Fruit fly (Drosophila melanogaster): ENCODE data around the gene Lrp4.

Gene Lrp4

dm6 chrX:15867863-15868262, 42.8 kb upstream of the Lrp4 start, which contains the start of gene Gapdh2 (continued):
- TF ChIP-seq CG12769 (tag; optimal IDR thresholded peaks at IDR 0.05) = peak; percentile 99
- no peak; the same call in 1 of the 2 replicates for TF ChIP-seq bbx (GFP tag; IDR thresholded peaks at IDR 0.05; ENCODE audit: partially characterized antibody)
- TF ChIP-seq gsb-n (tag; optimal IDR thresholded peaks at IDR 0.05) = peak; percentile 99
- peak; percentile 99 for TF ChIP-seq gsb (GFP tag; IDR thresholded peaks at IDR 0.05)
- TF ChIP-seq Hr39 (optimal IDR thresholded peaks at IDR 0.05) = no peak
- TF ChIP-seq CG11696 (GFP tag; IDR thresholded peaks at IDR 0.05) = peak; percentile 97
- peak; percentile 93 for TF ChIP-seq sima (GFP tag; optimal IDR thresholded peaks at IDR 0.05)
- peak; percentile 100 for TF ChIP-seq HmgZ (tag; optimal IDR thresholded peaks at IDR 0.05)
- peak; percentile 99 for TF ChIP-seq CG30403 (GFP tag; optimal IDR thresholded peaks at IDR 0.05)
- peak; percentile 99 for TF ChIP-seq E2f1 (GFP tag; IDR thresholded peaks at IDR 0.05)
- TF ChIP-seq CG8924 (tag; optimal IDR thresholded peaks at IDR 0.05) = peak; percentile 100
- peak; percentile 97 for TF ChIP-seq H15 (GFP tag; IDR thresholded peaks at IDR 0.05)
- peak; percentile 95 for TF ChIP-seq CG5180 (GFP tag; optimal IDR thresholded peaks at IDR 0.05)
- TF ChIP-seq seq (GFP tag; IDR thresholded peaks at IDR 0.05) = peak; percentile 99
- peak; percentile 99 for TF ChIP-seq fd96Cb (tag; optimal IDR thresholded peaks at IDR 0.05)
- peak; percentile 100 for TF ChIP-seq CG13424 (tag; optimal IDR thresholded peaks at IDR 0.05)
- peak; percentile 98 for TF ChIP-seq ash1 (GFP tag; optimal IDR thresholded peaks at IDR 0.05)
- no peak for TF ChIP-seq CG42726 (GFP tag; IDR thresholded peaks at IDR 0.05; ENCODE audit: partially characterized antibody)
- TF ChIP-seq CG7839 (tag; optimal IDR thresholded peaks at IDR 0.05) = peak; percentile 100
- TF ChIP-seq tx (GFP tag; optimal IDR thresholded peaks at IDR 0.05) = peak; percentile 94
- peak; percentile 100 for TF ChIP-seq CG2678 (tag; optimal IDR thresholded peaks at IDR 0.05)
- TF ChIP-seq dimm (GFP tag; IDR thresholded peaks at IDR 0.05) = peak; percentile 96
- peak; percentile 99 for TF ChIP-seq HLH3B (GFP tag; IDR thresholded peaks at IDR 0.05)
- peak; percentile 100 for TF ChIP-seq Sox102F (GFP tag; optimal IDR thresholded peaks at IDR 0.05)
- peak; percentile 99 for TF ChIP-seq gem (tag; optimal IDR thresholded peaks at IDR 0.05)
- TF ChIP-seq CG18262 (tag; optimal IDR thresholded peaks at IDR 0.05) = peak; percentile 99
- TF ChIP-seq sob (GFP tag; IDR thresholded peaks at IDR 0.05) = peak; percentile 99
- TF ChIP-seq zf30C (GFP tag; optimal IDR thresholded peaks at IDR 0.05) = peak; percentile 79
- TF ChIP-seq CG8944 (GFP tag; optimal IDR thresholded peaks at IDR 0.05) = peak; percentile 93
- TF ChIP-seq chm (GFP tag; IDR thresholded peaks at IDR 0.05) = peak; percentile 99; the same call in 1 of the 2 replicates
- TF ChIP-seq CG4424 (GFP tag; optimal IDR thresholded peaks at IDR 0.05) = peak; percentile 99
- TF ChIP-seq Awh (GFP tag; IDR thresholded peaks at IDR 0.05) = peak; percentile 99
- peak; percentile 96; the same call in 1 of the 2 replicates for TF ChIP-seq Lim3 (GFP tag; IDR thresholded peaks at IDR 0.05)
- no peak for TF ChIP-seq inv (GFP tag; IDR thresholded peaks at IDR 0.05; ENCODE audit: partially characterized antibody)
- TF ChIP-seq toy (GFP tag; IDR thresholded peaks at IDR 0.05) = peak; percentile 99
- peak; percentile 91 for TF ChIP-seq grn (GFP tag; optimal IDR thresholded peaks at IDR 0.05)
- peak; percentile 97 for TF ChIP-seq mam (GFP tag; optimal IDR thresholded peaks at IDR 0.05)
- TF ChIP-seq sisA (GFP tag; IDR thresholded peaks at IDR 0.05) = peak; percentile 96
- TF ChIP-seq CG14050 (GFP tag; IDR thresholded peaks at IDR 0.05) = peak; percentile 99
- TF ChIP-seq Six4 (GFP tag; optimal IDR thresholded peaks at IDR 0.05) = peak; percentile 98
- TF ChIP-seq Oli (tag; optimal IDR thresholded peaks at IDR 0.05) = peak; percentile 99
- no peak for TF ChIP-seq tna (GFP tag; IDR thresholded peaks at IDR 0.05; ENCODE audit: partially characterized antibody)
- no peak; the same call in 2 of the 3 replicates for TF ChIP-seq Optix (GFP tag; IDR thresholded peaks at IDR 0.05)
- no peak; the same call in 1 of the 2 replicates for TF ChIP-seq crol (GFP tag; IDR thresholded peaks at IDR 0.05)
- TF ChIP-seq CG2202 (tag; optimal IDR thresholded peaks at IDR 0.05) = peak; percentile 97
- no peak for TF ChIP-seq CG30431 (GFP tag; optimal IDR thresholded peaks at IDR 0.05)
- TF ChIP-seq hb (GFP tag; IDR thresholded peaks at IDR 0.05; ENCODE audit: partially characterized antibody) = no peak
- TF ChIP-seq jumu (GFP tag; optimal IDR thresholded peaks at IDR 0.05) = peak; percentile 90
- peak; percentile 98 for TF ChIP-seq CG2199 (GFP tag; IDR thresholded peaks at IDR 0.05)
- TF ChIP-seq CrebB (tag; optimal IDR thresholded peaks at IDR 0.05) = peak; percentile 100
- TF ChIP-seq CG12942 (GFP tag; optimal IDR thresholded peaks at IDR 0.05) = peak; percentile 97
